Worm (Caenorhabditis elegans) whole organism, early embryonic: ENCODE results near the gene C31B8.1.

Experiments
- B0310.2 ChIP-seq: sonication (generic microtip); optimal IDR thresholded peaks from 2 replicates; lab custom pipeline; 2016; ENCODE audit warnings: mild to moderate bottlenecking, missing genetic modification characterization, missing compliant biosample characterization
- ama-1 ChIP-seq: fragments of 150-350 bp; optimal IDR thresholded peaks from 2 replicates; lab custom pipeline; 2014
- ceh-13 ChIP-seq: fragments of 200-800 bp; sonication (Bioruptor generic); optimal IDR thresholded peaks from 2 replicates; lab custom pipeline; 2018; ENCODE audit warnings: mild to moderate bottlenecking, missing genetic modification characterization, missing compliant biosample characterization
- ceh-36 ChIP-seq: sonication (generic microtip); optimal IDR thresholded peaks from 2 replicates; lab custom pipeline; 2016; ENCODE audit warnings: missing genetic modification characterization, inconsistent platforms, missing compliant biosample characterization
- flt-1 ChIP-seq: fragments of 200-800 bp; sonication (Bioruptor generic); IDR thresholded peaks from 2 replicates; pipeline ENCODE4 v1.3.6; 2022; ENCODE audit warnings: missing genetic modification characterization, missing compliant biosample characterization
- hmbx-1 ChIP-seq: sonication (generic microtip); optimal IDR thresholded peaks from 2 replicates; lab custom pipeline; 2016; ENCODE audit warnings: mild to moderate bottlenecking, missing genetic modification characterization, missing compliant biosample characterization
- hmg-4 ChIP-seq: fragments of 200-800 bp; sonication (Bioruptor generic); optimal IDR thresholded peaks from 2 replicates; lab custom pipeline; 2018; ENCODE audit warnings: mild to moderate bottlenecking, missing genetic modification characterization, missing compliant biosample characterization
- pes-1 ChIP-seq: fragments of 200-800 bp; sonication (Bioruptor generic); IDR thresholded peaks from 2 replicates; pipeline ENCODE4 v1.3.6; 2022; ENCODE audit warnings: missing genetic modification reagents, missing genetic modification characterization, missing compliant biosample characterization
- tbx-11 ChIP-seq: fragments of 200-800 bp; sonication (Bioruptor generic); IDR thresholded peaks from 2 replicates; pipeline ENCODE4 v1.3.6; 2022; ENCODE audit warnings: missing genetic modification characterization, missing compliant biosample characterization
- tbx-37 ChIP-seq: fragments of 200-800 bp; sonication (Bioruptor generic); conservative IDR thresholded peaks from 2 replicates; pipeline ENCODE4 v1.3.6; 2022; ENCODE audit warnings: missing genetic modification reagents, missing genetic modification characterization, missing compliant biosample characterization

ce11 chrV:2913948-2914347 is 17.4 kb upstream of the C31B8.1 start, which contains the start of gene srh-146:
- no peak for TF ChIP-seq ama-1 (lab: Kevin White, UChicago)
- TF ChIP-seq tbx-11 (GFP tag; lab: Robert Waterston, UW) = no peak
- TF ChIP-seq ceh-36 = no peak
- no peak for TF ChIP-seq pes-1 (GFP tag; lab: Robert Waterston, UW)
- TF ChIP-seq hmbx-1 = no peak
- TF ChIP-seq tbx-37 = no peak
- TF ChIP-seq flt-1 (GFP tag; lab: Robert Waterston, UW) = no peak
- no peak for TF ChIP-seq hmg-4
- TF ChIP-seq B0310.2 = no peak
- TF ChIP-seq ceh-13 = no peak
